Worm (Caenorhabditis elegans): ENCODE data around the gene cept-1.

The cept-1 gene

ce11 chrX:12793075-12793474 lies 31.2 kb downstream of the cept-1 start:
- TF ChIP-seq M03D4.4 (tag; optimal IDR thresholded peaks at IDR 0.05) (no peak), lin-13 (tag; optimal IDR thresholded peaks at IDR 0.05) (no peak), cnd-1 (tag; optimal IDR thresholded peaks at IDR 0.05) (no peak), hlh-1 (tag; optimal IDR thresholded peaks at IDR 0.05) (no peak), nhr-12 (tag; optimal IDR thresholded peaks at IDR 0.05) (no peak), ceh-39 (tag; optimal IDR thresholded peaks at IDR 0.05) (no peak), ztf-11 (tag; optimal IDR thresholded peaks at IDR 0.05) (no peak), sptf-1 (tag; optimal IDR thresholded peaks at IDR 0.05) (no peak), mls-2 (tag; optimal IDR thresholded peaks at IDR 0.05) (no peak), unc-62 (GFP tag; optimal IDR thresholded peaks at IDR 0.05) (no peak), ham-2 (GFP tag; optimal IDR thresholded peaks at IDR 0.05) (no peak), lsy-2 (tag; optimal IDR thresholded peaks at IDR 0.05) (no peak), tbx-8 (GFP tag; optimal IDR thresholded peaks at IDR 0.05) (no peak), nhr-76 (tag; optimal IDR thresholded peaks at IDR 0.05) (no peak), mab-5 (tag; optimal IDR thresholded peaks at IDR 0.05) (no peak), drap-1 (GFP tag; optimal IDR thresholded peaks at IDR 0.05) (no peak), elt-1 (tag; optimal IDR thresholded peaks at IDR 0.05; ENCODE audit: borderline replicate concordance, insufficient read depth) (no peak)

DNA sequence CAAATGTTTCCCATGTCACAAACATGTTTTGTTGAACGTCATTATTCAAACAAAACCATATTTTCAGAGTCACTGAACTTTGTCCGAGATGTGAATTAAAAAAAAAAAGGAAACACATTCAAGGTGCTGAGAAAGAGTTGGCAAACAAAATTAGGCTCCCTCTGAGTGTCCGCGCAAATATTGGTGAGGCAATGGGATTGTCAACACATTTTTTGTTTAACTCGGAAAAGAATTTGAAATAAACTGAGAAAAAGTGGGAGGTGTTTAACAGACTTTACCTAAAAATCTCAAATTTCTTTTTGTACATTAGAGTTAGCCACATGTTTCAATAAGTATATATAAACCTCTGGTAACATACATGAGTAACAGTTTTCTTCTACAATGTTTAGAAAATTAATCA lies 31.9 kb downstream of the cept-1 start, which contains the start of gene abf-6:
Gene abf-6, plus strand, starts transcription at position 323 of the 400 bp plus-strand sequence.
- TF ChIP-seq elt-3 (tag; optimal IDR thresholded peaks at IDR 0.05) (no peak), flh-1 (GFP tag; optimal IDR thresholded peaks at IDR 0.05) (no peak), ham-2 (GFP tag; optimal IDR thresholded peaks at IDR 0.05) (no peak), ceh-43 (GFP tag; optimal IDR thresholded peaks at IDR 0.05) (no peak), sem-2 (GFP tag; optimal IDR thresholded peaks at IDR 0.05) (no peak), nhr-76 (tag; optimal IDR thresholded peaks at IDR 0.05) (no peak), mls-2 (tag; optimal IDR thresholded peaks at IDR 0.05) (no peak), mep-1 (tag; optimal IDR thresholded peaks at IDR 0.05) (no peak), M03D4.4 (tag; optimal IDR thresholded peaks at IDR 0.05) (no peak), hlh-1 (tag; optimal IDR thresholded peaks at IDR 0.05) (no peak), lin-13 (tag; optimal IDR thresholded peaks at IDR 0.05) (no peak), elt-1 (tag; optimal IDR thresholded peaks at IDR 0.05; ENCODE audit: borderline replicate concordance, insufficient read depth) (no peak), nhr-12 (tag; optimal IDR thresholded peaks at IDR 0.05) (no peak), bed-3 (GFP tag; optimal IDR thresholded peaks at IDR 0.05) (no peak), blmp-1 (tag; optimal IDR thresholded peaks at IDR 0.05) (no peak), nhr-237 (tag; optimal IDR thresholded peaks at IDR 0.05) (no peak), cnd-1 (tag; optimal IDR thresholded peaks at IDR 0.05) (no peak), zip-8 (tag; optimal IDR thresholded peaks at IDR 0.05) (no peak)

ce11 chrX:12799831-12800230 lies 38.0 kb downstream of the cept-1 start:
- TF ChIP-seq lin-13 (tag; optimal IDR thresholded peaks at IDR 0.05): no peak
- TF ChIP-seq lin-32 (GFP tag; optimal IDR thresholded peaks at IDR 0.05): no peak
- TF ChIP-seq ceh-83 (GFP tag; optimal IDR thresholded peaks at IDR 0.05): no peak
- TF ChIP-seq lsy-2 (tag; optimal IDR thresholded peaks at IDR 0.05): no peak
- TF ChIP-seq nhr-28 (tag; optimal IDR thresholded peaks at IDR 0.05): no peak
- TF ChIP-seq snpc-4 (tag; optimal IDR thresholded peaks at IDR 0.05): no peak
- no peak for TF ChIP-seq ztf-11 (tag; optimal IDR thresholded peaks at IDR 0.05)
- no peak for TF ChIP-seq blmp-1 (tag; optimal IDR thresholded peaks at IDR 0.05)
- no peak for TF ChIP-seq elt-1 (tag; optimal IDR thresholded peaks at IDR 0.05; ENCODE audit: borderline replicate concordance, insufficient read depth)
- no peak for TF ChIP-seq ceh-43 (GFP tag; optimal IDR thresholded peaks at IDR 0.05)
- TF ChIP-seq ces-1 (GFP tag; optimal IDR thresholded peaks at IDR 0.05): no peak
- TF ChIP-seq cnd-1 (tag; optimal IDR thresholded peaks at IDR 0.05): no peak
- TF ChIP-seq sptf-1 (tag; optimal IDR thresholded peaks at IDR 0.05): no peak

DNA sequence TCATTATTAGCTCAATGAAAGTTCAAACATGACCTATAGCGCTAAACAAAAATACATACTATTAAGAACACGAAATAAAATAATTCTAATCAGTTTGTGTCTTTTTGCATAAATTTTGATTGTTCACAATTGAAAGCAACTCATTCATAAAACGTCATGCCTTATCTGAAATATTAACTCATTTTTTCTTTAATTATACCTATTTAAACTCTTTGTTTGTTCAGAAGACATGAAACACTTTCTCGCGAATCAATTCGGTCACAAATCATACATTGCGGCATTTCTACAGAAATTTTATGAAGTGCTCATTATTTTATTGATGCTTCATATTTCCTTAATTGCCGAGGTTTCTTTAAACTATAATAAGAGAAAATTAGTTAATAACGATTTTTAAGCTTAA lies 45.0 kb downstream of the cept-1 start:
- no peak for TF ChIP-seq sptf-1 (tag; optimal IDR thresholded peaks at IDR 0.05)
- no peak for TF ChIP-seq mab-5 (tag; optimal IDR thresholded peaks at IDR 0.05)
- TF ChIP-seq nhr-76 (tag; optimal IDR thresholded peaks at IDR 0.05): no peak
- no peak for TF ChIP-seq mep-1 (tag; optimal IDR thresholded peaks at IDR 0.05)
- TF ChIP-seq unc-120 (tag; optimal IDR thresholded peaks at IDR 0.05; ENCODE audit: poor library complexity, severe bottlenecking): no peak
- TF ChIP-seq hlh-1 (tag; optimal IDR thresholded peaks at IDR 0.05): no peak
- TF ChIP-seq blmp-1 (tag; optimal IDR thresholded peaks at IDR 0.05): no peak
- TF ChIP-seq snpc-4 (tag; optimal IDR thresholded peaks at IDR 0.05): no peak
- no peak for TF ChIP-seq mls-2 (tag; optimal IDR thresholded peaks at IDR 0.05)
- no peak for TF ChIP-seq lsy-2 (tag; optimal IDR thresholded peaks at IDR 0.05)
- no peak for TF ChIP-seq ceh-43 (GFP tag; optimal IDR thresholded peaks at IDR 0.05)
- no peak for TF ChIP-seq nhr-12 (tag; optimal IDR thresholded peaks at IDR 0.05)
- no peak for TF ChIP-seq tbx-8 (GFP tag; optimal IDR thresholded peaks at IDR 0.05)
- no peak for TF ChIP-seq nhr-28 (tag; optimal IDR thresholded peaks at IDR 0.05)
- TF ChIP-seq cnd-1 (tag; optimal IDR thresholded peaks at IDR 0.05): no peak
